Fruit fly (Drosophila melanogaster): ENCODE data around the gene CG42523.

Gene CG42523

DNA sequence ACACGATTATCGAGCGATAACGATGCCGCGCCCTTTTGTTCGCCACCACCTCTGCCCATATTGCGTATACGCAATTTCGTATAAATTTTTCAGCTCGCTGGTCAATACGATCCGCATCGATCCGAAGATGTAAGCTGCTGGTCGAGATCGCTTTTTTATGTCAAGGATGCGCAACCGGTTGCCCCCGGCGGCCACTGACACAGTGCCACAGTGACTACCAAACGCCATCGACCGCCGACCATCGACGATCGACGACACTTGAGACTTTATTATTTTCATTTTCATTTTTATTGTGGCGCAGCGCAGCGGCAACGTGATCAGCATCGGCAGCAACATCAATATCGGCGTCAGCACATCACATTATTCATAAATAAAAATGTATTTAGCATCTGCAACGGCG lies 37.3 kb downstream of the CG42523 start:
- no peak for TF ChIP-seq CG14711 (tag; optimal IDR thresholded peaks at IDR 0.05)
- no peak for TF ChIP-seq CG33017 (tag; optimal IDR thresholded peaks at IDR 0.05)
- no peak for TF ChIP-seq Hr96 (GFP tag; optimal IDR thresholded peaks at IDR 0.05)
- no peak for TF ChIP-seq CG7101 (tag; optimal IDR thresholded peaks at IDR 0.05)
- no peak for TF ChIP-seq kay (GFP tag; ENCODE audit: borderline replicate concordance)
- no peak for TF ChIP-seq cic (GFP tag; optimal IDR thresholded peaks at IDR 0.05)
- no peak for TF ChIP-seq Mnt (GFP tag; optimal IDR thresholded peaks at IDR 0.05)
- no peak for TF ChIP-seq CG11617 (GFP tag; optimal IDR thresholded peaks at IDR 0.05)
- no peak for TF ChIP-seq Crg-1 (GFP tag; optimal IDR thresholded peaks at IDR 0.05)
- no peak for TF ChIP-seq CG12768 (GFP tag; optimal IDR thresholded peaks at IDR 0.05)
- TF ChIP-seq bab1 (GFP tag; optimal IDR thresholded peaks at IDR 0.05) = no peak
- TF ChIP-seq Clk (GFP tag; optimal IDR thresholded peaks at IDR 0.05) = no peak

DNA sequence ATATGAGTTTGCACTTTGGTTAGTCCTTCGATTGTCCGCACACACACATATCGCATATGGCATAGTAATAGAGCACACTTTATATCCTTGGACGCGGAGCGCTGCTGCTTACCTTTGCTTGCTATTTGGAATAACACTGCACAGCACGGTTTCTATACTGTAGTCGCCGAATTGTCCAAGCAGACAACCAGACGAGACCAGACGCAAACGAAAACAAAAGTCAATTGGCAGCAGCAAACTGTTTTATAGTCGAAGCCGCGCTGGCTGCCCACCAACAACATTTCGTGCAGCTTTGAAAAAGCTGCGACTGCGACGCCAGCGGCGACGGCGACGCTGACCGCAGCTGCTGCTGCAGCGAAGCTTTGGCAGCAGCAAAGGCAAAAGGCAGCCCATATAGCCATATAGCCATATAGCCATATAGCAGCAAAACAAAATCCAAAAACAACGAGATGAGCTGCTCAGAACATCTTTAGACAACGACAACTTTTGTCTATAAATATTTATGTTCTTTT lies 39.1 kb downstream of the CG42523 start, which contains the start of gene slf:
Gene slf, minus strand, starts transcription at position 219 of the 512 bp plus-strand sequence.
- TF ChIP-seq Mnt (GFP tag; optimal IDR thresholded peaks at IDR 0.05) = no peak
- TF ChIP-seq Crg-1 (GFP tag; optimal IDR thresholded peaks at IDR 0.05) = no peak
- no peak for TF ChIP-seq CG5204 (GFP tag; optimal IDR thresholded peaks at IDR 0.05)
- no peak for TF ChIP-seq CG14711 (tag; optimal IDR thresholded peaks at IDR 0.05)
- no peak for TF ChIP-seq tj (GFP tag; optimal IDR thresholded peaks at IDR 0.05)
- TF ChIP-seq Clk (GFP tag; optimal IDR thresholded peaks at IDR 0.05) = no peak
- TF ChIP-seq ovo (GFP tag; optimal IDR thresholded peaks at IDR 0.05) = no peak
- TF ChIP-seq CG1620 (GFP tag; optimal IDR thresholded peaks at IDR 0.05) = no peak

DNA sequence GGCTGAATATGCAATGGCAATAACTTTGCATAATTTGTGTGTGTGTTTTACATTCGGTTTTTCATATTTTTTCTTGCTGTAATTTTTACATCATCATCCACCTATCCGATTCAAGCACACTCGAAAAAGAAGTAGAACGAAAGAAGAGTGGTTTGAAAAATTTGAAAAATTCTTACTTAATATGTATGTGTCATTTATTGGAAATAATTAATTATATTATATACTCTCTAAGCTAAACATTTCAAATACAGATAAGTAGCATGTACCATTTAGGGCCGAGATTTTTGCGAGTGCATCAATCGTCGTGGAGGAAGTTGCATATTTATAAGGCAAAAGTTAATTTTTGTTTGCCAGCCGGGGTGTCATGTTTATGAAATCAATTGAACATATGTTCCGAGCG lies 43.4 kb downstream of the CG42523 start:
- TF ChIP-seq cic (GFP tag; optimal IDR thresholded peaks at IDR 0.05) = no peak
- TF ChIP-seq Clk (GFP tag; optimal IDR thresholded peaks at IDR 0.05) = no peak
- TF ChIP-seq ovo (GFP tag; optimal IDR thresholded peaks at IDR 0.05) = no peak
- TF ChIP-seq pad (GFP tag; optimal IDR thresholded peaks at IDR 0.05) = no peak
- no peak for TF ChIP-seq Crg-1 (GFP tag; optimal IDR thresholded peaks at IDR 0.05)
- no peak for TF ChIP-seq bab1 (GFP tag; optimal IDR thresholded peaks at IDR 0.05)
- no peak for TF ChIP-seq Hr96 (GFP tag; optimal IDR thresholded peaks at IDR 0.05)
- no peak for TF ChIP-seq CG11617 (GFP tag; optimal IDR thresholded peaks at IDR 0.05)
- no peak for TF ChIP-seq CG14711 (tag; optimal IDR thresholded peaks at IDR 0.05)
- TF ChIP-seq CG1620 (GFP tag; optimal IDR thresholded peaks at IDR 0.05) = no peak
- no peak for TF ChIP-seq tj (GFP tag; optimal IDR thresholded peaks at IDR 0.05)
- TF ChIP-seq CG33017 (tag; optimal IDR thresholded peaks at IDR 0.05) = no peak
- TF ChIP-seq toe (GFP tag; optimal IDR thresholded peaks at IDR 0.05) = no peak
- TF ChIP-seq CG12768 (GFP tag; optimal IDR thresholded peaks at IDR 0.05) = no peak
- no peak for TF ChIP-seq cnc (optimal IDR thresholded peaks at IDR 0.05)

DNA sequence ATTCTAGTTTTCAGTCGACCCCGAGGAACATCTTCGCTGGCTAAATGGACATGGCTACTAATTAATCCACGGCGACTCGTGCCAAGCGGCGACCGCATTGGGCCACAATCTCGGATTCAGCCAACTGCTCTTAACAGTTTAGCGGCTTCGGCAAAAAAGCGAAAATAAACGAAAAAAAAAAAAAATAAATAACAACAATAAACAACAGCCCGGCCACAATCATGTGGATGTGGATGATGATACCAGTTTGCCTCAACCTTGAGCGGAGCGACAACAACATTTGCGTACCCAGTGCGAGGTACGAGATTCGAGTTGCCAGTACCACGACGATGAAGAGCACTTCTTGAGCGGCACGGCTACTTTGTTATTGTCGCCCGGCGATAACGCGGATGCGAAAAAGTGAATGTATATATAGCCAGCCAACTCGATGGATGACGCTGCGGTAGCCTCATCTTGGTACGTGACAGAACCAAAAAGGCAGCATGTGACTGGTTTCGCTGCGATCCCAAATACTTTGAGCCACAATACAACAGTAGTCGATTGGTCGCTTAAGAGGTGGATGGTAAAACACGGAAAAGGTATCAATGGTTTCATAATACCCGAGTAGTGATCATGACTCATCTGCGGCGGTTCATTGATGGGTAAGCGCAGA lies 45.4 kb downstream of the CG42523 start:
- no peak for TF ChIP-seq CG7101 (tag; optimal IDR thresholded peaks at IDR 0.05)
- peak; percentile 58 for TF ChIP-seq kay (GFP tag; ENCODE audit: borderline replicate concordance)

DNA sequence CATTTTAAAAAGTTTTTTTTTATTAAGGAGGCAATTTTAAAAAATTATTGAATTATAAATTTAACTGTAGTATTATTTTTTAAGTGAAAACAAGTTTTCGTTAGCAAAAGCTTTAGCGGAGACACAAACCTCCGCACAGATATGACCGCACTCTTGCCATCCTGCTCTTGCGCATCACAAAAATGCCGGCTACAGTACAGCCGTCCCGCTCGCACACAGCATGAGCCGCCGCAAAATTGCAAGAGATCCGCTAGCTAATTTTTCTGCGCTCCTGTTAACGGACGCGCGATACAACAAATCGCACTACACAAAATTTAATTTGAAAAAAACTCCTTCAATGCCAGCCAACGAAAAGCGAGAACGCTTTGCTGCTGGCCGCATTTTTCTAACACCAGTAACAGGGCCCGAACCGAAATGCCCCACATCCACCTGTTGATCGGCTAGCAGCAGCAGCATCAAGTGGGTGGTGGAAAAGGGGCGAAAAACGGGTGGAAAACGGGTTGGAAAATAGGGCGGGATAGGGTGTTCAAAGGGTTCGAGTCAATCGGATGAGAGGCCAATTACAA lies 47.4 kb downstream of the CG42523 start:
- TF ChIP-seq CG14711 (tag; optimal IDR thresholded peaks at IDR 0.05) = no peak
- peak; percentile 33 for TF ChIP-seq pad (GFP tag; optimal IDR thresholded peaks at IDR 0.05)
- TF ChIP-seq toe (GFP tag; optimal IDR thresholded peaks at IDR 0.05) = no peak
- peak; percentile 45 for TF ChIP-seq CG33017 (tag; optimal IDR thresholded peaks at IDR 0.05)
- TF ChIP-seq tj (GFP tag; optimal IDR thresholded peaks at IDR 0.05) = no peak
- TF ChIP-seq CG12768 (GFP tag; optimal IDR thresholded peaks at IDR 0.05) = peak; percentile 47
- TF ChIP-seq Clk (GFP tag; optimal IDR thresholded peaks at IDR 0.05) = no peak
- no peak for TF ChIP-seq CG7045 (GFP tag; optimal IDR thresholded peaks at IDR 0.05)
- TF ChIP-seq CG11617 (GFP tag; optimal IDR thresholded peaks at IDR 0.05) = no peak
- peak; percentile 81 for TF ChIP-seq bab1 (GFP tag; optimal IDR thresholded peaks at IDR 0.05)
- peak; percentile 26 for TF ChIP-seq ovo (GFP tag; optimal IDR thresholded peaks at IDR 0.05)
- TF ChIP-seq Crg-1 (GFP tag; optimal IDR thresholded peaks at IDR 0.05) = peak; percentile 42
- TF ChIP-seq kay (GFP tag; ENCODE audit: borderline replicate concordance) = peak; percentile 76
- TF ChIP-seq Hr96 (GFP tag; optimal IDR thresholded peaks at IDR 0.05) = no peak
- no peak for TF ChIP-seq cnc (optimal IDR thresholded peaks at IDR 0.05)
- TF ChIP-seq CG7101 (tag; optimal IDR thresholded peaks at IDR 0.05) = peak; percentile 54
- peak; percentile 94 for TF ChIP-seq Mnt (GFP tag; optimal IDR thresholded peaks at IDR 0.05)
- TF ChIP-seq CG5204 (GFP tag; optimal IDR thresholded peaks at IDR 0.05) = peak; percentile 11
- peak; percentile 80 for TF ChIP-seq cic (GFP tag; optimal IDR thresholded peaks at IDR 0.05)
- TF ChIP-seq CG1620 (GFP tag; optimal IDR thresholded peaks at IDR 0.05) = peak; percentile 1

DNA sequence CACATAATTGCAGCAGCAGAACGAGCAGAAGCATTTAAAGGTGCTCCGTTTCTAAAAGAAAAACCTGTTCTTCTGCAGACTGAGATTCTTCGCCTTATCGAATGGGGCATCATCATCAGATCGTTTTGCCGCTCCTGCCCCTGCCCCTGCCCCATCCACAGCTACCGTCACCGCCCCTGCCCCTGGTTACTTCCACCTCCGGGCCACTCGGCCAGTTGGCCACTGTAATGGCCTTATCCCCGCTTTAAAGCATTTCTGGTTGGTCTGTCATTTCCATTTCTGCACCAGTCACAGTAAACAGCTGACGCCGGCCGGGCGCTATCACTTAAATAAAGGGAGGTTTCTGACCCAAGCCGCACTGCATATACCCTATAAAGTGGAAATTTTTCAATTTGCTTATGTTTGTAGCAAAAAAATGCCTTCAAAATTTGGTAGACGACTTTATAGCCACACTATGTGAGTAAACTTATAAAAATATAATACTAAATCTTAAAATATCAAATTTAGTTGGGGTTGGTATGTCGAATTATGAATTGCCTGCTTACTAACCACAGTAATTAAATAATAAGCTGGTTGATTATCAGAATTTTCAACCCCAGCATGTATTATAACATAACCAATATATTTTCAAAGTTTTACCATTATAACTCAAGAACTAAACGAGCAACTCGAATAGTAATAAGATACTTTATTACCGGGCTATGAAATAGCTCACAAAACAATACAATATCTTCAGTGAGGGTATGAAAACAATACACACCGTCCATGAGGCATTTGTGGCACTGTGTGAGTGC lies 48.2 kb downstream of the CG42523 start:
- TF ChIP-seq CG5204 (GFP tag; optimal IDR thresholded peaks at IDR 0.05) (peak; percentile 70), toe (GFP tag; optimal IDR thresholded peaks at IDR 0.05) (peak; percentile 37), Crg-1 (GFP tag; optimal IDR thresholded peaks at IDR 0.05) (peak; percentile 5), ovo (GFP tag; optimal IDR thresholded peaks at IDR 0.05) (no peak), bab1 (GFP tag; optimal IDR thresholded peaks at IDR 0.05) (no peak), CG11617 (GFP tag; optimal IDR thresholded peaks at IDR 0.05) (peak; percentile 77), Mnt (GFP tag; optimal IDR thresholded peaks at IDR 0.05) (no peak), pad (GFP tag; optimal IDR thresholded peaks at IDR 0.05) (peak; percentile 27), CG33017 (tag; optimal IDR thresholded peaks at IDR 0.05) (peak; percentile 11), CG14711 (tag; optimal IDR thresholded peaks at IDR 0.05) (peak; percentile 18), CG7045 (GFP tag; optimal IDR thresholded peaks at IDR 0.05) (peak; percentile 63), Clk (GFP tag; optimal IDR thresholded peaks at IDR 0.05) (no peak), Hr96 (GFP tag; optimal IDR thresholded peaks at IDR 0.05) (peak; percentile 26), CG7101 (tag; optimal IDR thresholded peaks at IDR 0.05) (peak; percentile 11), kay (GFP tag; ENCODE audit: borderline replicate concordance) (peak; percentile 68), cnc (optimal IDR thresholded peaks at IDR 0.05) (no peak), CG1620 (GFP tag; optimal IDR thresholded peaks at IDR 0.05) (peak; percentile 11), tj (GFP tag; optimal IDR thresholded peaks at IDR 0.05) (peak; percentile 39), cic (GFP tag; optimal IDR thresholded peaks at IDR 0.05) (no peak), CG12768 (GFP tag; optimal IDR thresholded peaks at IDR 0.05) (no peak)

Data from whole organism, adult.